Worm (Caenorhabditis elegans) whole organism, late embryonic: ENCODE data around the gene ugt-42.

Experiments used
- C08G9.2 ChIP-seq: sonication (generic microtip); optimal IDR thresholded peaks from 2 replicates; lab custom pipeline; 2016; ENCODE audit warnings: mild to moderate bottlenecking, missing genetic modification characterization, moderate library complexity, missing compliant biosample characterization
- F13H6.1 ChIP-seq: sonication (generic microtip); optimal IDR thresholded peaks from 2 replicates; lab custom pipeline; 2016; ENCODE audit warnings: missing genetic modification characterization, missing compliant biosample characterization
- ahr-1 ChIP-seq: sonication (generic microtip); optimal IDR thresholded peaks from 2 replicates; lab custom pipeline; 2016; ENCODE audit warnings: missing genetic modification characterization, missing compliant biosample characterization
- ceh-45 ChIP-seq: fragments of 200-800 bp; sonication (Bioruptor generic); IDR thresholded peaks from 2 replicates; pipeline ENCODE4 v1.3.6; 2022; ENCODE audit warnings: missing genetic modification reagents, missing genetic modification characterization, missing compliant biosample characterization
- dmd-4 ChIP-seq: sonication (generic microtip); optimal IDR thresholded peaks from 2 replicates; lab custom pipeline; 2016; ENCODE audit warnings: borderline replicate concordance, missing genetic modification characterization, missing compliant biosample characterization
- fkh-10 ChIP-seq: fragments of 150-350 bp; optimal IDR thresholded peaks from 2 replicates; lab custom pipeline; 2014; ENCODE audit warnings: missing biosample characterization, missing genetic modification reagents, missing genetic modification characterization
- hlh-13 ChIP-seq: fragments of 200-800 bp; sonication (Bioruptor generic); optimal IDR thresholded peaks from 2 replicates; lab custom pipeline; 2018; ENCODE audit warnings: mild to moderate bottlenecking, missing genetic modification characterization, missing compliant biosample characterization
- hlh-30 ChIP-seq: sonication (generic microtip); optimal IDR thresholded peaks from 2 replicates; lab custom pipeline; 2017; ENCODE audit warnings: antibody characterized with exemption, missing genetic modification characterization, missing compliant biosample characterization; ENCODE audit not compliant: insufficient read depth
- mec-3 ChIP-seq: sonication (generic microtip); optimal IDR thresholded peaks from 2 replicates; lab custom pipeline; 2016; ENCODE audit warnings: borderline replicate concordance, missing genetic modification characterization, missing compliant biosample characterization
- pag-3 ChIP-seq: sonication (generic microtip); optimal IDR thresholded peaks from 2 replicates; lab custom pipeline; 2016; ENCODE audit warnings: missing compliant biosample characterization, missing genetic modification characterization, borderline replicate concordance
- pqm-1 ChIP-seq: sonication (generic microtip); optimal IDR thresholded peaks from 2 replicates; lab custom pipeline; 2016; ENCODE audit warnings: missing genetic modification characterization, missing compliant biosample characterization
- tbx-2 ChIP-seq: sonication (generic microtip); optimal IDR thresholded peaks from 2 replicates; lab custom pipeline; 2016; ENCODE audit warnings: missing genetic modification characterization, missing compliant biosample characterization

DNA sequence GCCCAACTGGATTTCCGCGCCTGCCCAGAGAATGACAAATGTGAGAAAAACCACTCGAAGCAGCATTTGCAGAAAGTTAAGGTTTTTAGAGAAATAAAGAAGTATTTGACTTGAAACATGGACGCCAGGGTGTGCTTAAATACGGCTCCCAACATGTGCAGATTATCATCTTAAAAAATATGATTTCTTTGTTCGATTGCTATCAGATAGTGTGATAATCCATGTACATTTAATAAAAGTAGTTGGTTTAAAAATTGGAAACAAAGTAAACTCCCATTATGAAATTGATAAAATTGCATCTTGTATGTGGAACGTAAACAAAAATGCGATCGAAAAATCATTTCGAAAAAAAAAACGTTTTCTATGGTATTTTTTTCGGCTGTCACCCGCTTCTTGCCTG, 19.4 kb upstream of the ugt-42 start, which contains the start of gene F48G7.8:
- no peak for TF ChIP-seq dmd-4 (tag; lab: Kevin White, UChicago)
- TF ChIP-seq F13H6.1 = no peak
- no peak for TF ChIP-seq ceh-45 (GFP tag; lab: Robert Waterston, UW)
- no peak for TF ChIP-seq pag-3 (tag; lab: Kevin White, UChicago)
- TF ChIP-seq ahr-1 = no peak
- TF ChIP-seq pqm-1 (tag; lab: Kevin White, UChicago) = no peak
- TF ChIP-seq hlh-13 (GFP tag; lab: Kevin White, UChicago) = no peak
- no peak for TF ChIP-seq fkh-10
- no peak for TF ChIP-seq C08G9.2 (tag; lab: Kevin White, UChicago)
- TF ChIP-seq hlh-30 (tag; lab: Kevin White, UChicago) = no peak
- no peak for TF ChIP-seq tbx-2 (tag; lab: Kevin White, UChicago)
- no peak for TF ChIP-seq mec-3
